In genomic region chrX:11299642-11300307, ce11 we compare ENCODE assay signal across 4 worm cellular contexts.
TF ChIP-seq lines count a peak whose summit lies in the region.

Gene snrp-40.1, minus strand, starts transcription at chrX:11299784.
Gene F08G12.3, plus strand, starts transcription at chrX:11300257.

TF ChIP-seq in whole organism, L2 larva, 48 proteins besides CTCF, POLR2A, EP300 and RAD21 (continues in another document):
- TF ChIP-seq fos-1 (tag; optimal IDR thresholded peaks at IDR 0.05; lab: Kevin White, UChicago) (peak; percentile 86), R02D3.7 (tag; optimal IDR thresholded peaks at IDR 0.05; lab: Kevin White, UChicago) (no peak), nhr-21 (tag; optimal IDR thresholded peaks at IDR 0.05; lab: Kevin White, UChicago) (peak; percentile 37), nhr-237 (tag; optimal IDR thresholded peaks at IDR 0.05; lab: Kevin White, UChicago) (no peak), snpc-4 (tag; optimal IDR thresholded peaks at IDR 0.05; lab: Kevin White, UChicago) (peak; percentile 72), Y55F3AM.14 (GFP tag; optimal IDR thresholded peaks at IDR 0.05; lab: Kevin White, UChicago) (peak; percentile 31), ztf-4 (tag; optimal IDR thresholded peaks at IDR 0.05; lab: Kevin White, UChicago) (peak; percentile 59), C34F6.9 (tag; optimal IDR thresholded peaks at IDR 0.05; lab: Kevin White, UChicago) (peak; percentile 94), mab-5 (tag; optimal IDR thresholded peaks at IDR 0.05; lab: Kevin White, UChicago) (peak; percentile 59), mdl-1 (tag; optimal IDR thresholded peaks at IDR 0.05; lab: Kevin White, UChicago) (peak; percentile 20 to 53), sma-9 (GFP tag; optimal IDR thresholded peaks at IDR 0.05; lab: Kevin White, UChicago) (peak; percentile 82), sma-9 (tag; optimal IDR thresholded peaks at IDR 0.05; lab: Kevin White, UChicago) (no peak), nhr-25 (tag; optimal IDR thresholded peaks at IDR 0.05; lab: Kevin White, UChicago) (peak; percentile 78), mbf-1 (tag; optimal IDR thresholded peaks at IDR 0.05; lab: Kevin White, UChicago) (no peak), lin-11 (tag; optimal IDR thresholded peaks at IDR 0.05; lab: Kevin White, UChicago) (peak; percentile 61), ztf-1 (GFP tag; conservative IDR thresholded peaks at IDR 0.05; lab: Robert Waterston, UW) (no peak), lin-13 (GFP tag; optimal IDR thresholded peaks at IDR 0.05; lab: Kevin White, UChicago) (peak; percentile 85), nhr-6 (tag; optimal IDR thresholded peaks at IDR 0.05; lab: Kevin White, UChicago) (peak; percentile 18), nhr-129 (tag; optimal IDR thresholded peaks at IDR 0.05; lab: Kevin White, UChicago) (peak; percentile 90), unc-55 (GFP tag; optimal IDR thresholded peaks at IDR 0.05; lab: Kevin White, UChicago) (peak; percentile 87), F13H6.1 (tag; optimal IDR thresholded peaks at IDR 0.05; lab: Kevin White, UChicago) (peak; percentile 89), gmeb-1 (tag; optimal IDR thresholded peaks at IDR 0.05; lab: Kevin White, UChicago) (peak; percentile 46), lin-39 (tag; optimal IDR thresholded peaks at IDR 0.05; lab: Kevin White, UChicago) (no peak)

TF ChIP-seq in whole organism, L4 larva, 104 proteins besides CTCF, POLR2A, EP300 and RAD21 (continues in another document):
- peak; percentile 30; the same call in 1 of the 2 replicates for TF ChIP-seq vab-7 (GFP tag; IDR thresholded peaks at IDR 0.05; lab: Robert Waterston, UW)
- TF ChIP-seq tag-97 (GFP tag; IDR thresholded peaks at IDR 0.05; lab: Robert Waterston, UW), result no peak
- TF ChIP-seq nhr-76 (tag; optimal IDR thresholded peaks at IDR 0.05; lab: Kevin White, UChicago), result no peak
- TF ChIP-seq madf-9 (GFP tag; conservative IDR thresholded peaks at IDR 0.05; lab: Robert Waterston, UW), result peak; percentile 27
- TF ChIP-seq lin-1 (GFP tag; IDR thresholded peaks at IDR 0.05; lab: Robert Waterston, UW), result no peak
- peak; percentile 28 for TF ChIP-seq lin-13 (GFP tag; optimal IDR thresholded peaks at IDR 0.05; lab: Kevin White, UChicago)
- peak; percentile 62 for TF ChIP-seq dpl-1 (GFP tag; optimal IDR thresholded peaks at IDR 0.05; lab: Kevin White, UChicago)
- no peak for TF ChIP-seq zfp-3 (GFP tag; conservative IDR thresholded peaks at IDR 0.05; lab: Robert Waterston, UW)
- TF ChIP-seq Y48G9A.11 (GFP tag; IDR thresholded peaks at IDR 0.05; lab: Robert Waterston, UW), result no peak
- TF ChIP-seq duxl-1 (tag; optimal IDR thresholded peaks at IDR 0.05; lab: Kevin White, UChicago; ENCODE audit: poor library complexity), result no peak
- no peak for TF ChIP-seq egl-27 (tag; optimal IDR thresholded peaks at IDR 0.05; lab: Kevin White, UChicago)
- no peak for TF ChIP-seq Y5F2A.4 (GFP tag; optimal IDR thresholded peaks at IDR 0.05; lab: Kevin White, UChicago)
- TF ChIP-seq zip-2 (tag; optimal IDR thresholded peaks at IDR 0.05; lab: Kevin White, UChicago), result no peak
- no peak for TF ChIP-seq madf-5 (GFP tag; IDR thresholded peaks at IDR 0.05; lab: Robert Waterston, UW)
- no peak for TF ChIP-seq ZK546.5 (tag; optimal IDR thresholded peaks at IDR 0.05; lab: Kevin White, UChicago)
- TF ChIP-seq snpc-4 (tag; optimal IDR thresholded peaks at IDR 0.05; lab: Kevin White, UChicago), result no peak
- TF ChIP-seq dmd-8 (GFP tag; IDR thresholded peaks at IDR 0.05; lab: Robert Waterston, UW), result no peak
- TF ChIP-seq ama-1 (optimal IDR thresholded peaks at IDR 0.05; lab: Kevin White, UChicago), result no peak
- peak; percentile 92 for TF ChIP-seq hmg-1.1 (GFP tag; IDR thresholded peaks at IDR 0.05; lab: Robert Waterston, UW)
- no peak for TF ChIP-seq unc-130 (GFP tag; optimal IDR thresholded peaks at IDR 0.05; lab: Kevin White, UChicago)
- no peak for TF ChIP-seq R02D3.7 (tag; optimal IDR thresholded peaks at IDR 0.05; lab: Kevin White, UChicago)
- TF ChIP-seq daf-8 (GFP tag; IDR thresholded peaks at IDR 0.05; lab: Robert Waterston, UW), result no peak
- peak; percentile 57 for TF ChIP-seq F37D6.2 (tag; optimal IDR thresholded peaks at IDR 0.05; lab: Kevin White, UChicago)
- peak; percentile 99 for TF ChIP-seq aha-1 (tag; lab: Kevin White, UChicago)
- no peak for TF ChIP-seq Y105C5A.15 (GFP tag; IDR thresholded peaks at IDR 0.05; lab: Robert Waterston, UW)

TF ChIP-seq in whole organism, late embryonic, 69 proteins besides CTCF, POLR2A, EP300 and RAD21 (continues in another document):
- TF ChIP-seq ceh-19 (GFP tag; optimal IDR thresholded peaks at IDR 0.05; lab: Kevin White, UChicago), result peak; percentile 41
- no peak for TF ChIP-seq ceh-48 (tag; optimal IDR thresholded peaks at IDR 0.05; lab: Kevin White, UChicago)
- no peak for TF ChIP-seq lim-6 (tag; optimal IDR thresholded peaks at IDR 0.05; lab: Kevin White, UChicago)
- TF ChIP-seq pat-9 (tag; optimal IDR thresholded peaks at IDR 0.05; lab: Kevin White, UChicago), result no peak
- peak; percentile 49 for TF ChIP-seq sdc-2 (tag; optimal IDR thresholded peaks at IDR 0.05; lab: Kevin White, UChicago)
- no peak for TF ChIP-seq lin-11 (tag; optimal IDR thresholded peaks at IDR 0.05; lab: Kevin White, UChicago)
- TF ChIP-seq rnt-1 (tag; optimal IDR thresholded peaks at IDR 0.05; lab: Kevin White, UChicago), result peak; percentile 51
- no peak for TF ChIP-seq eyg-1 (tag; optimal IDR thresholded peaks at IDR 0.05; lab: Kevin White, UChicago)
- TF ChIP-seq hlh-30 (tag; optimal IDR thresholded peaks at IDR 0.05; lab: Kevin White, UChicago; ENCODE audit: insufficient read depth), result peak; percentile 65
- TF ChIP-seq nhr-11 (tag; optimal IDR thresholded peaks at IDR 0.05; lab: Kevin White, UChicago), result no peak
- TF ChIP-seq K02D7.2 (tag; optimal IDR thresholded peaks at IDR 0.05; lab: Kevin White, UChicago), result no peak
- TF ChIP-seq pha-2 (tag; optimal IDR thresholded peaks at IDR 0.05; lab: Kevin White, UChicago), result no peak
- TF ChIP-seq C38D4.7 (GFP tag; optimal IDR thresholded peaks at IDR 0.05; lab: Kevin White, UChicago), result no peak
- no peak for TF ChIP-seq ceh-9 (tag; optimal IDR thresholded peaks at IDR 0.05; lab: Kevin White, UChicago)
- peak; percentile 22 for TF ChIP-seq madf-2 (tag; optimal IDR thresholded peaks at IDR 0.05; lab: Kevin White, UChicago)
- no peak for TF ChIP-seq hlh-15 (tag; optimal IDR thresholded peaks at IDR 0.05; lab: Kevin White, UChicago)
- TF ChIP-seq unc-86 (tag; optimal IDR thresholded peaks at IDR 0.05; lab: Kevin White, UChicago), result no peak
- TF ChIP-seq pha-4 (tag; optimal IDR thresholded peaks at IDR 0.05; lab: Kevin White, UChicago), result no peak
- no peak for TF ChIP-seq pax-1 (tag; optimal IDR thresholded peaks at IDR 0.05; lab: Kevin White, UChicago)
- TF ChIP-seq mec-3 (tag; optimal IDR thresholded peaks at IDR 0.05; lab: Kevin White, UChicago; ENCODE audit: borderline replicate concordance), result no peak
- TF ChIP-seq nfya-1 (tag; optimal IDR thresholded peaks at IDR 0.05; lab: Kevin White, UChicago), result peak; percentile 83
- TF ChIP-seq ama-1 (optimal IDR thresholded peaks at IDR 0.05; lab: Kevin White, UChicago), result no peak
- TF ChIP-seq fkh-10 (GFP tag; optimal IDR thresholded peaks at IDR 0.05; lab: Kevin White, UChicago), result no peak
- TF ChIP-seq syd-9 (tag; optimal IDR thresholded peaks at IDR 0.05; lab: Kevin White, UChicago), result peak; percentile 10
- no peak for TF ChIP-seq gmeb-2 (tag; optimal IDR thresholded peaks at IDR 0.05; lab: Kevin White, UChicago)
- TF ChIP-seq unc-55 (GFP tag; optimal IDR thresholded peaks at IDR 0.05; lab: Kevin White, UChicago), result peak; percentile 80
- TF ChIP-seq ceh-18 (tag; optimal IDR thresholded peaks at IDR 0.05; lab: Kevin White, UChicago), result peak; percentile 84

TF ChIP-seq in whole organism, mixed stage, embryonic, 35 proteins besides CTCF, POLR2A, EP300 and RAD21:
- TF ChIP-seq ceh-83 (GFP tag; optimal IDR thresholded peaks at IDR 0.05; lab: Kevin White, UChicago) (no peak), cnd-1 (tag; optimal IDR thresholded peaks at IDR 0.05; lab: Kevin White, UChicago) (peak; percentile 29), unc-39 (tag; optimal IDR thresholded peaks at IDR 0.05; lab: Kevin White, UChicago) (peak; percentile 15), ces-1 (GFP tag; optimal IDR thresholded peaks at IDR 0.05; lab: Kevin White, UChicago) (peak; percentile 46), blmp-1 (tag; optimal IDR thresholded peaks at IDR 0.05; lab: Kevin White, UChicago) (no peak), lsy-2 (tag; optimal IDR thresholded peaks at IDR 0.05; lab: Kevin White, UChicago) (peak; percentile 48), drap-1 (GFP tag; optimal IDR thresholded peaks at IDR 0.05; lab: Kevin White, UChicago) (peak; percentile 56), M03D4.4 (tag; optimal IDR thresholded peaks at IDR 0.05; lab: Kevin White, UChicago) (peak; percentile 72), zip-8 (tag; optimal IDR thresholded peaks at IDR 0.05; lab: Kevin White, UChicago) (no peak), ceh-43 (GFP tag; optimal IDR thresholded peaks at IDR 0.05; lab: Kevin White, UChicago) (no peak), unc-62 (GFP tag; optimal IDR thresholded peaks at IDR 0.05; lab: Kevin White, UChicago) (peak; percentile 13), mab-5 (tag; optimal IDR thresholded peaks at IDR 0.05; lab: Kevin White, UChicago) (no peak), sptf-1 (tag; optimal IDR thresholded peaks at IDR 0.05; lab: Kevin White, UChicago) (peak; percentile 66), mls-2 (tag; optimal IDR thresholded peaks at IDR 0.05; lab: Kevin White, UChicago) (peak; percentile 48), unc-120 (tag; optimal IDR thresholded peaks at IDR 0.05; lab: Kevin White, UChicago; ENCODE audit: poor library complexity, severe bottlenecking) (peak; percentile 15), nhr-2 (tag; optimal IDR thresholded peaks at IDR 0.05; lab: Kevin White, UChicago) (no peak), hlh-1 (tag; optimal IDR thresholded peaks at IDR 0.05; lab: Kevin White, UChicago) (peak; percentile 73), ztf-11 (tag; optimal IDR thresholded peaks at IDR 0.05; lab: Kevin White, UChicago) (peak; percentile 49), mep-1 (tag; optimal IDR thresholded peaks at IDR 0.05; lab: Kevin White, UChicago) (peak; percentile 35), pha-4 (tag; optimal IDR thresholded peaks at IDR 0.05; lab: Kevin White, UChicago) (peak; percentile 52)
